Fruit fly (Drosophila melanogaster): Measurements from ENCODE around the gene Brms1.

Gene Brms1

dm6 chrX:12887549-12887948, 21.9 kb downstream of the Brms1 start:
- TF ChIP-seq spab (GFP tag; optimal IDR thresholded peaks at IDR 0.05) (no peak), Smox (GFP tag; optimal IDR thresholded peaks at IDR 0.05) (no peak), svp (GFP tag) (peak; percentile 12), eg (GFP tag; IDR thresholded peaks at IDR 0.05) (0 out of 3 replicates have a peak, but pooled peaks have one; percentile 25)

- no peak for TF ChIP-seq pdm3 (GFP tag; optimal IDR thresholded peaks at IDR 0.05)
- TF ChIP-seq ss (GFP tag; optimal IDR thresholded peaks at IDR 0.05), result no peak
- TF ChIP-seq fkh (GFP tag; optimal IDR thresholded peaks at IDR 0.05), result peak; percentile 43
- no peak for TF ChIP-seq spab (GFP tag; optimal IDR thresholded peaks at IDR 0.05)
- TF ChIP-seq CG6808 (GFP tag; optimal IDR thresholded peaks at IDR 0.05), result no peak
- no peak for TF ChIP-seq CG11902 (GFP tag; optimal IDR thresholded peaks at IDR 0.05)
- TF ChIP-seq topi (GFP tag; optimal IDR thresholded peaks at IDR 0.05), result no peak
These were observed 22.9 kb downstream of the Brms1 start for dm6 chrX:12886543-12886942.

- TF ChIP-seq CG6276 (GFP tag; optimal IDR thresholded peaks at IDR 0.05), result no peak
- no peak for TF ChIP-seq lz (GFP tag; optimal IDR thresholded peaks at IDR 0.05)
- no peak for TF ChIP-seq CG11294 (GFP tag; IDR thresholded peaks at IDR 0.05)
- no peak for TF ChIP-seq Sox102F (GFP tag; optimal IDR thresholded peaks at IDR 0.05)
- TF ChIP-seq OdsH (GFP tag; optimal IDR thresholded peaks at IDR 0.05), result peak; percentile 16
- TF ChIP-seq Smox (GFP tag; optimal IDR thresholded peaks at IDR 0.05), result no peak
- no peak for TF ChIP-seq achi (GFP tag; optimal IDR thresholded peaks at IDR 0.05)
- TF ChIP-seq fkh (GFP tag; optimal IDR thresholded peaks at IDR 0.05), result no peak
- TF ChIP-seq Hr38 (GFP tag; optimal IDR thresholded peaks at IDR 0.05), result no peak
- no peak for TF ChIP-seq Sox15 (GFP tag; optimal IDR thresholded peaks at IDR 0.05)
- no peak for TF ChIP-seq CG7368 (GFP tag; optimal IDR thresholded peaks at IDR 0.05)
- peak; percentile 48 for TF ChIP-seq Eip78C (GFP tag)
- no peak for TF ChIP-seq CG6792 (GFP tag; optimal IDR thresholded peaks at IDR 0.05)
- no peak for TF ChIP-seq cyc (GFP tag; optimal IDR thresholded peaks at IDR 0.05)
- TF ChIP-seq Sox14 (GFP tag; optimal IDR thresholded peaks at IDR 0.05), result no peak
- no peak for TF ChIP-seq Met (GFP tag; optimal IDR thresholded peaks at IDR 0.05)
- no peak for TF ChIP-seq CG6854 (GFP tag; optimal IDR thresholded peaks at IDR 0.05)
- peak; percentile 31 for TF ChIP-seq CG32006 (GFP tag; optimal IDR thresholded peaks at IDR 0.05)
- no peak for TF ChIP-seq CG10669 (GFP tag; optimal IDR thresholded peaks at IDR 0.05)
- no peak for TF ChIP-seq CG3919 (GFP tag; optimal IDR thresholded peaks at IDR 0.05)
- no peak for TF ChIP-seq CG15336 (GFP tag; IDR thresholded peaks at IDR 0.05)
- no peak for TF ChIP-seq CG8319 (GFP tag; optimal IDR thresholded peaks at IDR 0.05)
- no peak for TF ChIP-seq CG6808 (GFP tag; optimal IDR thresholded peaks at IDR 0.05)
- peak; percentile 3 for TF ChIP-seq esn (GFP tag; optimal IDR thresholded peaks at IDR 0.05)
- no peak for TF ChIP-seq Ets21C (GFP tag; optimal IDR thresholded peaks at IDR 0.05)
- no peak for TF ChIP-seq CG9139 (GFP tag; optimal IDR thresholded peaks at IDR 0.05)
- no peak for TF ChIP-seq Eip75B (GFP tag; optimal IDR thresholded peaks at IDR 0.05)
- TF ChIP-seq Ets96B (tag; optimal IDR thresholded peaks at IDR 0.05), result peak; percentile 8
- no peak for TF ChIP-seq spab (GFP tag; optimal IDR thresholded peaks at IDR 0.05)
- no peak for TF ChIP-seq vri (GFP tag; optimal IDR thresholded peaks at IDR 0.05)
- no peak for TF ChIP-seq CG6163 (GFP tag; IDR thresholded peaks at IDR 0.05)
- TF ChIP-seq Blimp-1 (GFP tag; optimal IDR thresholded peaks at IDR 0.05), result no peak
- no peak for TF ChIP-seq CG11902 (GFP tag; optimal IDR thresholded peaks at IDR 0.05)
- TF ChIP-seq ss (GFP tag; optimal IDR thresholded peaks at IDR 0.05), result peak in 1 of 2 experiments; percentile 26
- TF ChIP-seq CG3032 (tag; optimal IDR thresholded peaks at IDR 0.05), result peak; percentile 13
- no peak for TF ChIP-seq Eip93F (GFP tag; optimal IDR thresholded peaks at IDR 0.05)
- TF ChIP-seq CG34406 (GFP tag; optimal IDR thresholded peaks at IDR 0.05), result no peak
- TF ChIP-seq svp (GFP tag), result no peak
- TF ChIP-seq CG16779 (tag; optimal IDR thresholded peaks at IDR 0.05), result no peak
- TF ChIP-seq eg (GFP tag; IDR thresholded peaks at IDR 0.05), result no peak
- TF ChIP-seq CG8119 (GFP tag; IDR thresholded peaks at IDR 0.05), result no peak
- no peak for TF ChIP-seq fd85E (GFP tag; optimal IDR thresholded peaks at IDR 0.05)
- no peak for TF ChIP-seq fd59A (GFP tag; optimal IDR thresholded peaks at IDR 0.05)
- no peak for TF ChIP-seq CG31627 (GFP tag; optimal IDR thresholded peaks at IDR 0.05)
- TF ChIP-seq CG8632 (GFP tag; optimal IDR thresholded peaks at IDR 0.05), result no peak
- TF ChIP-seq acj6 (GFP tag; optimal IDR thresholded peaks at IDR 0.05), result no peak
These were observed 39.6 kb downstream of the Brms1 start for dm6 chrX:12869850-12870249.

Data from whole organism, prepupa.